Fruit fly (Drosophila melanogaster): ENCODE measurements around the gene qm.

Gene qm

DNA sequence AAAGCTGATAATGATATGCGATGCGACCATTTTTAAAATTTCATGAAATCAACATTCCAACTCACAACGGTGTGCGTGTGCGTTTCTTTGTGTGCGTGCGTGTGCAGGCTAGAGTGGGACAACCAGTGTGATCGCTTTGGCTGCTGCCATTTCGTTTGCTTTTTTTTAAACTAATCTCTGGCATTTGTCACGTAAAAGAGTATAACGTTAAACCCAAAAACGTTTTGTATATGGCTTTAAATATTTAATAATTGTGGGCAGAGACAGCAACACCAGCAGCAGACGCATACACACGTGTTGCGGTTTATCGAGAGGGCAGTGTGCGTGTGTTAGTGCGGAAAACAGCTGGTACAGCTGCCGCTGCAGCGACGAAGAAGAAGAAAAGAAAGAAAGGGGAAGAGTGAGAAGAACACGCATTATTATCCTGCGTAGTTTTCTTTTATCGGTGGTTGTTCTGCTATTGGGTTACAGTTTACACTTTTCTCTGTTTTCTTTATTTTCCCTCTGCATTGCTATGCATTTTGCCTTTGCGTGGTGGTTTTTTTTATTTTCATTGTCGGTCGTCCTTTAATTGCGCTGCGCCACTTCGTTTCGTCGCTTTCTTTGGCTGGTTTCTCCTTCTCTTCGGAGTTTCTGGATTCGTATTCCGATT, 22.2 kb downstream of the qm start (continued):
- peak; percentile 9 to 49 for TF ChIP-seq ss (GFP tag; optimal IDR thresholded peaks at IDR 0.05)
- no peak for TF ChIP-seq OdsH (GFP tag; optimal IDR thresholded peaks at IDR 0.05)
- no peak for TF ChIP-seq CG16779 (tag; optimal IDR thresholded peaks at IDR 0.05)
- TF ChIP-seq CG8119 (GFP tag; IDR thresholded peaks at IDR 0.05) = no peak
- TF ChIP-seq vri (GFP tag; optimal IDR thresholded peaks at IDR 0.05) = peak; percentile 17
- TF ChIP-seq CG3032 (tag; optimal IDR thresholded peaks at IDR 0.05) = no peak
- TF ChIP-seq fkh (GFP tag; optimal IDR thresholded peaks at IDR 0.05) = peak; percentile 47
- no peak for TF ChIP-seq CG1621 (tag; optimal IDR thresholded peaks at IDR 0.05)
- TF ChIP-seq CG6854 (GFP tag; optimal IDR thresholded peaks at IDR 0.05) = no peak
- no peak for TF ChIP-seq Hr38 (GFP tag; optimal IDR thresholded peaks at IDR 0.05)

DNA sequence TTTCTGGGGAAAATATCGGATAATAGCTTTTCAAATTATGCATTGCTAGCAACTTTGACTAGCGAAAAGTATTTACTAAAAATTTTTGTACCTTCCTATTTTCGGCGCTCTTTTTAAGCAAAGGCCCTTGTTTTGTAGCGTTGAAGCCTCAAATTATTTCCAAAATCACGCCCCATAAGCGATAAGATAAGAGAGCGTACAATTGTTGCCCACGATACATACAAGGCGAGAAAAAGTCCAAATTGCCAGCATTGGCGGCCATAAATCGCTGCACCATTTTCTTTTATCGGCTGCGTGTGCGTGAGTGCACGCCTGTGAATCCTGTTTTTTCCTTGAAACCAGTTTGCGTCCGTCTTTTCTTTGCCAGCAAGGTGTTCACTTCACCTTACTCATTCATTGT, 23.2 kb downstream of the qm start:
- TF ChIP-seq CG1621 (tag; optimal IDR thresholded peaks at IDR 0.05) = peak; percentile 15
- TF ChIP-seq topi (GFP tag; optimal IDR thresholded peaks at IDR 0.05) = no peak
- no peak for TF ChIP-seq Hr39 (GFP tag; optimal IDR thresholded peaks at IDR 0.05)
- peak in 1 of 2 experiments; percentile 23 for TF ChIP-seq ss (GFP tag; optimal IDR thresholded peaks at IDR 0.05)

DNA sequence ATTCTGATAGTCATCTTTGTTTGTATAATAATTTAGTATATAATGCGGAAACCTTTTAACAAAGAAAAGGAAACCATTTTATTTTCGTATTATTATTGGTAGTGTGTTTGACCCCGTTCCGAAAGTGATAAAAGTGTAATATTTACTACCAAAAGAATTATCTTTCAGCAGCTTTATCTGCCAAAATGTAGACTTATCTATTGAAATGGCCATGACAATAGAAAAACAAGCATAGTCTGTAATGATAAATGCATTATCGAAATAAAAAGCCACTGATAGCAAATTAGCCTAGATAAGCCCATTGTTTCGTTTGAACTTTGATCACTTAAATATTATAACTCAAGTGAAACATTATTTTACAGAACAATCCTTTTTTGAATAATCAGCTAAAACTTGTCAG, 28.0 kb downstream of the qm start:
- TF ChIP-seq topi (GFP tag; optimal IDR thresholded peaks at IDR 0.05) (no peak), Gug (GFP tag; IDR thresholded peaks at IDR 0.05) (no peak), Ets21C (GFP tag; optimal IDR thresholded peaks at IDR 0.05) (no peak), salr (GFP tag; optimal IDR thresholded peaks at IDR 0.05) (no peak), fd85E (GFP tag; optimal IDR thresholded peaks at IDR 0.05) (no peak), vri (GFP tag; optimal IDR thresholded peaks at IDR 0.05) (peak; percentile 15), svp (GFP tag) (peak; percentile 6)

DNA sequence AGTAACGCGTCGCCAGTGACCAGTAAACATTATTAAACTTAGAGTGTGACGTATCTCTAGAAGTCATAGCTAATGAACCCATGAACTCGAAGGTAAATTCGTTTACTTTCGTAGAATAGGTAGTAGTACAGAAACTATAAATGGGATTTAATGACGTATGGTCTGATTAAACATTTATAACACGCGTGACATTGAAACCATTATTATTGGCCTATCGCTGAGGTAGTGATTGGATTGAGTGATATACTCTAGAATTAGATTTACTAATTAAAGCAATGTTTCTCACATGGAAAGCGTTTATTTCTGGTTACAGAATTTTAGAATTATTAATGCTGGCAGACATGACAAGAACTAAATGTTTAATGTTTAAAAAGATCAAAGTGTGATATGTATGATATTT, 28.7 kb downstream of the qm start:
- TF ChIP-seq fd85E (GFP tag; optimal IDR thresholded peaks at IDR 0.05) (no peak), OdsH (GFP tag; optimal IDR thresholded peaks at IDR 0.05) (no peak), CG15336 (GFP tag; IDR thresholded peaks at IDR 0.05) (no peak), vri (GFP tag; optimal IDR thresholded peaks at IDR 0.05) (no peak), spab (GFP tag; optimal IDR thresholded peaks at IDR 0.05) (no peak)

DNA sequence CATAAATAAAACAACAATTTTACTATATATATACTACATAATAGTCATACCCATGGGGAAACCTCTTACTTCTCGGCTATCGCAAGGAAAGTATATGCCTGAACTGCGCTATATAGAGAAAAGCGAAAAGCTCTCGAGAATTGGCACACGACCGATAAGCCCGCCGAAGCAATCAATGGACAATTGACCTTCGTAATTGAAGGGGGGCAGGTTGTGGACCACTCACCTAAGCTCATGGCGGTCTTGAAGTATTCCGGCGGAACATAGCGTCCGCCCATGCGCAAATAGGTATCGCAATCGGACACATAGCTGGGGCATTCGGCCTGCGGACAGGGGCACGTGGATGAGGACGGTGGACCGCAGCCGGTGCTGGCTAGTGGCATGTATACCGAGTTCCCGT, 32.3 kb downstream of the qm start:
- peak; percentile 97 for TF ChIP-seq svp (GFP tag)
- no peak for TF ChIP-seq dsx (GFP tag; optimal IDR thresholded peaks at IDR 0.05; ENCODE audit: poor library complexity, severe bottlenecking)

DNA sequence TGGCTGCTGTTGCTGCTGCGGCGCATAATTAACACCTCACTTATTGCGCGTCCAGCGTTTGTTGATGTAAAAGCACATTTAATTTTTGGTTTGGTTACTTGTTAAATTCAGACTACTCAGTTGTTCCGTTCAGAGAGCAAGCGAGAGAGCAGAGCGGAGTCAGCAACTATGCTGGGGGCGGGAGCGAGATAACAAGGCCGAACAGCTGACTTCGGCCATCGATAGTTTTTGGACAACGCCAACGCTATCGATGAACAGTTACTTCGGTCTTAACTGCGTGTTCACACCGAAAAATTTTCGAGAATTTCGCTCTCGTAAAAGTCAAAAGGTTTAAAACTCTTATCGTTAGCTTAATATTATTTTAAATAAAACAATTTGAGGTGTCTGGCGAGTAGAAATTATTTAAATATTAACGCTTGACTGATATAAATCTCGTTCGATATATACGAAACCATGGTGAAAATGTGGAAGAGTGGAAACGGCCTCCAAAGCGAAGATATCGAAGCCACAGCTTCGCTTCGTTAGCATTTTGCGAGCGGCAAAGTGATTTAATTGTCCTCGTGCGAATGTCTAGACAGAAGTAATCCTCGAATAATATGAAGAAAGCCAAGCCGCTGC, 33.4 kb downstream of the qm start, which contains the start of the genes SMSr and smid:
Gene SMSr (minus strand): TSS at position 116 of the 618 bp plus-strand sequence.
Gene smid (plus strand): TSS at position 256 of the 618 bp plus-strand sequence.
- no peak for TF ChIP-seq CG32006 (GFP tag; optimal IDR thresholded peaks at IDR 0.05)
- peak; percentile 46 for TF ChIP-seq Lpt (GFP tag; optimal IDR thresholded peaks at IDR 0.05)
- TF ChIP-seq CG15336 (GFP tag; IDR thresholded peaks at IDR 0.05) = peak; percentile 32; the same call in 1 of the 2 replicates
- TF ChIP-seq CG3919 (GFP tag; optimal IDR thresholded peaks at IDR 0.05) = peak; percentile 58
- peak; percentile 44 for TF ChIP-seq CG6854 (GFP tag; optimal IDR thresholded peaks at IDR 0.05)
- peak; percentile 71 for TF ChIP-seq Hr4 (GFP tag; optimal IDR thresholded peaks at IDR 0.05)
- TF ChIP-seq cyc (GFP tag; optimal IDR thresholded peaks at IDR 0.05) = peak; percentile 64
- no peak for TF ChIP-seq eg (GFP tag; IDR thresholded peaks at IDR 0.05)
- peak; percentile 5 for TF ChIP-seq CG6808 (GFP tag; optimal IDR thresholded peaks at IDR 0.05)
- TF ChIP-seq Hr39 (GFP tag; optimal IDR thresholded peaks at IDR 0.05) = peak; percentile 66
- peak; percentile 19 for TF ChIP-seq net (GFP tag; optimal IDR thresholded peaks at IDR 0.05)
- TF ChIP-seq CG11902 (GFP tag; optimal IDR thresholded peaks at IDR 0.05) = peak; percentile 33
- TF ChIP-seq fd59A (GFP tag; optimal IDR thresholded peaks at IDR 0.05) = no peak
- no peak for TF ChIP-seq Eip93F (GFP tag; optimal IDR thresholded peaks at IDR 0.05)
- no peak for TF ChIP-seq CG10669 (GFP tag; optimal IDR thresholded peaks at IDR 0.05)
- peak in 1 of 2 experiments; percentile 68 for TF ChIP-seq salr (GFP tag; optimal IDR thresholded peaks at IDR 0.05)
- peak; percentile 71 for TF ChIP-seq acj6 (GFP tag; optimal IDR thresholded peaks at IDR 0.05)
- TF ChIP-seq Sox102F (GFP tag; optimal IDR thresholded peaks at IDR 0.05) = peak; percentile 50
- TF ChIP-seq Ets96B (tag; optimal IDR thresholded peaks at IDR 0.05) = peak; percentile 53
- TF ChIP-seq Smox (GFP tag; optimal IDR thresholded peaks at IDR 0.05) = no peak
- TF ChIP-seq CG11294 (GFP tag; IDR thresholded peaks at IDR 0.05) = no peak
- peak; percentile 47 for TF ChIP-seq CG4318 (GFP tag; optimal IDR thresholded peaks at IDR 0.05)
- TF ChIP-seq CG10631 (GFP tag; optimal IDR thresholded peaks at IDR 0.05) = peak; percentile 55
- TF ChIP-seq CG1621 (tag; optimal IDR thresholded peaks at IDR 0.05) = peak; percentile 31
- TF ChIP-seq CG16779 (tag; optimal IDR thresholded peaks at IDR 0.05) = no peak
- TF ChIP-seq CG8119 (GFP tag; IDR thresholded peaks at IDR 0.05) = no peak
